Fruit fly (Drosophila melanogaster): Measurements from ENCODE around the gene CG13042.
A peak's percentile ranks its signal among the peaks of the same experiment; 100 is the strongest.

The CG13042 gene

dm6 chr3L:16356171-16356765 lies 48.0 kb upstream of the CG13042 start (continued):
- no peak for TF ChIP-seq CG4730 (GFP tag; IDR thresholded peaks at IDR 0.05)
- TF ChIP-seq Myb (GFP tag; optimal IDR thresholded peaks at IDR 0.05): no peak
- no peak for TF ChIP-seq run (tag; optimal IDR thresholded peaks at IDR 0.05)
- TF ChIP-seq CG9437 (GFP tag; optimal IDR thresholded peaks at IDR 0.05): no peak
- no peak for TF ChIP-seq CG7963 (GFP tag; IDR thresholded peaks at IDR 0.05; ENCODE audit: partially characterized antibody)
- no peak for TF ChIP-seq Dfd (GFP tag; optimal IDR thresholded peaks at IDR 0.05)
- no peak for TF ChIP-seq CG13287 (GFP tag; IDR thresholded peaks at IDR 0.05; ENCODE audit: partially characterized antibody)
- no peak for TF ChIP-seq CG6654 (GFP tag; optimal IDR thresholded peaks at IDR 0.05)
- no peak for TF ChIP-seq CG10147 (GFP tag; optimal IDR thresholded peaks at IDR 0.05)
- TF ChIP-seq CG6854 (GFP tag; optimal IDR thresholded peaks at IDR 0.05): no peak
- TF ChIP-seq gro (GFP tag; optimal IDR thresholded peaks at IDR 0.05): no peak
- TF ChIP-seq pho (GFP tag; optimal IDR thresholded peaks at IDR 0.05): no peak
- TF ChIP-seq inv (GFP tag; IDR thresholded peaks at IDR 0.05; ENCODE audit: partially characterized antibody): no peak
- no peak for TF ChIP-seq bcd (GFP tag; optimal IDR thresholded peaks at IDR 0.05)
- TF ChIP-seq hb (GFP tag; IDR thresholded peaks at IDR 0.05; ENCODE audit: partially characterized antibody): no peak
- no peak for TF ChIP-seq CG17359 (tag; optimal IDR thresholded peaks at IDR 0.05)
- TF ChIP-seq ash1 (GFP tag; optimal IDR thresholded peaks at IDR 0.05): no peak
- 0 out of 3 replicates have a peak, but pooled peaks have one; percentile 25 for TF ChIP-seq z (GFP tag; IDR thresholded peaks at IDR 0.05)
- no peak for TF ChIP-seq CG8290 (GFP tag; optimal IDR thresholded peaks at IDR 0.05)
- TF ChIP-seq CG8290 (tag; optimal IDR thresholded peaks at IDR 0.05): peak in 1 of 2 experiments; percentile 48
- TF ChIP-seq NC2α (GFP tag; optimal IDR thresholded peaks at IDR 0.05): no peak
- no peak for TF ChIP-seq CG17829 (tag; optimal IDR thresholded peaks at IDR 0.05)
- no peak for TF ChIP-seq B-H1 (GFP tag; IDR thresholded peaks at IDR 0.05)
- TF ChIP-seq grn (GFP tag; optimal IDR thresholded peaks at IDR 0.05): peak; percentile 68
- peak; percentile 17 for TF ChIP-seq CG13296 (GFP tag; optimal IDR thresholded peaks at IDR 0.05)
- no peak for TF ChIP-seq slbo (GFP tag; IDR thresholded peaks at IDR 0.05)
- TF ChIP-seq BtbVII (GFP tag; optimal IDR thresholded peaks at IDR 0.05): peak; percentile 45
- no peak for TF ChIP-seq sisA (GFP tag; IDR thresholded peaks at IDR 0.05)
- TF ChIP-seq Dad (GFP tag; optimal IDR thresholded peaks at IDR 0.05): no peak
- TF ChIP-seq CG3726 (GFP tag; IDR thresholded peaks at IDR 0.05): no peak
- TF ChIP-seq rib (GFP tag; IDR thresholded peaks at IDR 0.05): 0 out of 2 replicates have a peak, but pooled peaks have one; percentile 14
- TF ChIP-seq CG11093 (GFP tag; IDR thresholded peaks at IDR 0.05): no peak
- no peak for TF ChIP-seq Dp (GFP tag; optimal IDR thresholded peaks at IDR 0.05)
- no peak for TF ChIP-seq bsh (GFP tag; optimal IDR thresholded peaks at IDR 0.05)
- no peak for TF ChIP-seq gfzf (GFP tag; optimal IDR thresholded peaks at IDR 0.05)
- TF ChIP-seq ro (GFP tag; IDR thresholded peaks at IDR 0.05): no peak
- TF ChIP-seq CG34376 (GFP tag; optimal IDR thresholded peaks at IDR 0.05): peak; percentile 93
- peak; percentile 8 for TF ChIP-seq PHDP (tag; optimal IDR thresholded peaks at IDR 0.05)
- no peak for TF ChIP-seq CHES-1-like (GFP tag; optimal IDR thresholded peaks at IDR 0.05)
- TF ChIP-seq CG4328 (GFP tag; optimal IDR thresholded peaks at IDR 0.05): no peak
- TF ChIP-seq CG8281 (tag; optimal IDR thresholded peaks at IDR 0.05): no peak
- TF ChIP-seq tx (GFP tag; optimal IDR thresholded peaks at IDR 0.05): no peak
- no peak for TF ChIP-seq E2f2 (GFP tag; IDR thresholded peaks at IDR 0.05)
- no peak for TF ChIP-seq Ssrp (tag; optimal IDR thresholded peaks at IDR 0.05)
- TF ChIP-seq crc (GFP tag; optimal IDR thresholded peaks at IDR 0.05): no peak
- no peak for TF ChIP-seq Hr3 (GFP tag; optimal IDR thresholded peaks at IDR 0.05)
- TF ChIP-seq ci (GFP tag; IDR thresholded peaks at IDR 0.05): no peak
- TF ChIP-seq GATAe (GFP tag; conservative IDR thresholded peaks at IDR 0.05): 0 out of 2 replicates have a peak, but pooled peaks have one; percentile 15
- TF ChIP-seq CG17612 (GFP tag; IDR thresholded peaks at IDR 0.05): no peak
- TF ChIP-seq CG1603 (tag; optimal IDR thresholded peaks at IDR 0.05): no peak
- TF ChIP-seq bbx (GFP tag; IDR thresholded peaks at IDR 0.05; ENCODE audit: partially characterized antibody): no peak
